Worm (Caenorhabditis elegans): ENCODE data around the gene glr-7.
A peak's percentile ranks its signal among the peaks of the same experiment; 100 is the strongest.

glr-7 gene

ce11 chrX:2432459-2432858 lies 12.8 kb upstream of the glr-7 start:
- TF ChIP-seq pqm-1 (tag; optimal IDR thresholded peaks at IDR 0.05) (no peak), Y22D7AL.16 (tag; optimal IDR thresholded peaks at IDR 0.05) (no peak), ceh-34 (tag; optimal IDR thresholded peaks at IDR 0.05) (peak; percentile 81), gmeb-2 (tag; optimal IDR thresholded peaks at IDR 0.05) (no peak), ets-4 (tag; optimal IDR thresholded peaks at IDR 0.05) (peak; percentile 4), che-1 (tag; optimal IDR thresholded peaks at IDR 0.05) (no peak), madf-2 (tag; optimal IDR thresholded peaks at IDR 0.05) (peak; percentile 12), hlh-15 (tag; optimal IDR thresholded peaks at IDR 0.05) (no peak), pag-3 (tag; optimal IDR thresholded peaks at IDR 0.05; ENCODE audit: borderline replicate concordance) (no peak), ceh-31 (tag; optimal IDR thresholded peaks at IDR 0.05) (peak; percentile 72), lin-11 (tag; optimal IDR thresholded peaks at IDR 0.05) (no peak), ceh-30 (tag; optimal IDR thresholded peaks at IDR 0.05) (no peak), hlh-8 (tag; optimal IDR thresholded peaks at IDR 0.05) (peak; percentile 51), ceh-9 (tag; optimal IDR thresholded peaks at IDR 0.05) (no peak), unc-42 (tag; optimal IDR thresholded peaks at IDR 0.05) (no peak), fax-1 (tag; optimal IDR thresholded peaks at IDR 0.05) (no peak), ref-2 (tag; optimal IDR thresholded peaks at IDR 0.05) (peak; percentile 39), ceh-2 (tag; optimal IDR thresholded peaks at IDR 0.05) (peak; percentile 64), fkh-10 (GFP tag; optimal IDR thresholded peaks at IDR 0.05) (no peak), hlh-30 (tag; optimal IDR thresholded peaks at IDR 0.05; ENCODE audit: insufficient read depth) (peak; percentile 53), tbx-7 (tag; optimal IDR thresholded peaks at IDR 0.05) (no peak), unc-86 (tag; optimal IDR thresholded peaks at IDR 0.05) (no peak), pat-9 (tag; optimal IDR thresholded peaks at IDR 0.05) (no peak), unc-55 (GFP tag; optimal IDR thresholded peaks at IDR 0.05) (peak; percentile 15), tbx-2 (tag; optimal IDR thresholded peaks at IDR 0.05) (peak; percentile 73), nhr-232 (tag; optimal IDR thresholded peaks at IDR 0.05) (no peak), dve-1 (tag; optimal IDR thresholded peaks at IDR 0.05) (no peak), pros-1 (tag; optimal IDR thresholded peaks at IDR 0.05) (peak; percentile 43), ztf-16 (tag; optimal IDR thresholded peaks at IDR 0.05) (no peak), pha-4 (tag; optimal IDR thresholded peaks at IDR 0.05) (no peak), syd-9 (tag; optimal IDR thresholded peaks at IDR 0.05) (peak; percentile 41), elt-2 (tag; optimal IDR thresholded peaks at IDR 0.05) (peak; percentile 59), ama-1 (optimal IDR thresholded peaks at IDR 0.05) (no peak), F13H6.1 (tag; optimal IDR thresholded peaks at IDR 0.05) (peak; percentile 36), zip-5 (tag; optimal IDR thresholded peaks at IDR 0.05) (no peak), ttx-3 (tag; optimal IDR thresholded peaks at IDR 0.05) (no peak), pha-2 (tag; optimal IDR thresholded peaks at IDR 0.05) (no peak), eyg-1 (tag; optimal IDR thresholded peaks at IDR 0.05) (peak; percentile 20), ahr-1 (tag; optimal IDR thresholded peaks at IDR 0.05) (no peak), ceh-18 (tag; optimal IDR thresholded peaks at IDR 0.05) (peak; percentile 44), mec-3 (tag; optimal IDR thresholded peaks at IDR 0.05; ENCODE audit: borderline replicate concordance) (no peak), sdc-2 (tag; optimal IDR thresholded peaks at IDR 0.05) (peak; percentile 63), nfya-1 (tag; optimal IDR thresholded peaks at IDR 0.05) (peak; percentile 75), elt-4 (tag; optimal IDR thresholded peaks at IDR 0.05) (no peak), hlh-6 (tag; optimal IDR thresholded peaks at IDR 0.05) (no peak), C38D4.7 (GFP tag; optimal IDR thresholded peaks at IDR 0.05) (no peak), rnt-1 (tag; optimal IDR thresholded peaks at IDR 0.05) (peak; percentile 69), ceh-45 (GFP tag; IDR thresholded peaks at IDR 0.05) (no peak), nhr-11 (tag; optimal IDR thresholded peaks at IDR 0.05) (no peak), dmd-4 (tag; optimal IDR thresholded peaks at IDR 0.05; ENCODE audit: borderline replicate concordance) (peak; percentile 49), sox-2 (GFP tag; IDR thresholded peaks at IDR 0.05) (no peak), T23F11.4 (GFP tag; optimal IDR thresholded peaks at IDR 0.05) (no peak), K02D7.2 (tag; optimal IDR thresholded peaks at IDR 0.05) (no peak), K09A11.1 (tag; optimal IDR thresholded peaks at IDR 0.05; ENCODE audit: insufficient read depth) (no peak)
